Fruit fly (Drosophila melanogaster): ENCODE measurements around the gene Ag5r.
A peak's percentile ranks its signal among the peaks of the same experiment; 100 is the strongest.

Ag5r gene

DNA sequence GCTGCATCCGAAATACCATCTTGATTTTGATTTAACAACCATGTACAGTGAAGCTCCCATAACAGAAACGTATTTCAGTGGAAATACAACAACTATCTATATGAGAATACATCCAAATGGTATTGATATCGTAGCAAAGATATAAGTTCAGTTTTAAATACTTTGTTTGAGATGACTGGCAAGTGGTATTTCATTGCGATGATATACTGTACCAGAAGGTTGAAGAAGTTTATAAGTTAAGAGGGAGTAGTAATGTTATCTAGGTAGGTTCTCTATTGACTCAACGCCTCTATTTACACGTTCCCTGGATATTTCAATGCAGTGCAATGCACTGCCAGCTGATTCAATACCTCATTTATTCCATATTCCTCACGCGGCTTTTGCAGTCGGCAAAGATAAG, 19.3 kb upstream of the Ag5r start (continued):
- peak; percentile 29 for TF ChIP-seq CG10979 (tag; optimal IDR thresholded peaks at IDR 0.05)
- TF ChIP-seq sc (optimal IDR thresholded peaks at IDR 0.05): no peak
- peak; percentile 7 for TF ChIP-seq sc (GFP tag; optimal IDR thresholded peaks at IDR 0.05)
- peak; percentile 35 for TF ChIP-seq nmo (GFP tag; optimal IDR thresholded peaks at IDR 0.05)
- TF ChIP-seq az2 (GFP tag; optimal IDR thresholded peaks at IDR 0.05): no peak
- TF ChIP-seq phol (tag; optimal IDR thresholded peaks at IDR 0.05): peak; percentile 13
- TF ChIP-seq CG11504 (tag; optimal IDR thresholded peaks at IDR 0.05): peak; percentile 32
- 0 out of 3 replicates have a peak, but pooled peaks have one; percentile 9 for TF ChIP-seq dysf (GFP tag; IDR thresholded peaks at IDR 0.05)
- TF ChIP-seq CG7839 (tag; optimal IDR thresholded peaks at IDR 0.05): peak; percentile 38
- TF ChIP-seq rib (GFP tag; IDR thresholded peaks at IDR 0.05): no peak
- TF ChIP-seq gce (GFP tag; IDR thresholded peaks at IDR 0.05): 0 out of 3 replicates have a peak, but pooled peaks have one; percentile 17
- TF ChIP-seq Sox100B (GFP tag; optimal IDR thresholded peaks at IDR 0.05): peak; percentile 1
- TF ChIP-seq CG15601 (tag; optimal IDR thresholded peaks at IDR 0.05): peak; percentile 43
- TF ChIP-seq CG1603 (tag; optimal IDR thresholded peaks at IDR 0.05): peak; percentile 48
- TF ChIP-seq prd (optimal IDR thresholded peaks at IDR 0.05): no peak
- peak; percentile 24; the same call in 1 of the 3 replicates for TF ChIP-seq prd (GFP tag; IDR thresholded peaks at IDR 0.05)
- TF ChIP-seq CG14710 (tag; optimal IDR thresholded peaks at IDR 0.05): peak; percentile 7
- TF ChIP-seq CG12769 (tag; optimal IDR thresholded peaks at IDR 0.05): peak; percentile 4
- TF ChIP-seq fd64A (GFP tag; optimal IDR thresholded peaks at IDR 0.05): peak; percentile 13
- TF ChIP-seq ab (GFP tag; optimal IDR thresholded peaks at IDR 0.05): no peak
- TF ChIP-seq CG14667 (GFP tag; IDR thresholded peaks at IDR 0.05): 0 out of 2 replicates have a peak, but pooled peaks have one; percentile 32
- TF ChIP-seq ewg (GFP tag; optimal IDR thresholded peaks at IDR 0.05): peak; percentile 10
- peak; percentile 15 for TF ChIP-seq CG2678 (tag; optimal IDR thresholded peaks at IDR 0.05)
- TF ChIP-seq dmrt11E (tag; optimal IDR thresholded peaks at IDR 0.05): peak; percentile 28
- TF ChIP-seq CG30403 (GFP tag; optimal IDR thresholded peaks at IDR 0.05): no peak
- TF ChIP-seq HLH3B (GFP tag; IDR thresholded peaks at IDR 0.05): 0 out of 2 replicates have a peak, but pooled peaks have one; percentile 12
- peak; percentile 49 for TF ChIP-seq Blimp-1 (GFP tag; optimal IDR thresholded peaks at IDR 0.05)

DNA sequence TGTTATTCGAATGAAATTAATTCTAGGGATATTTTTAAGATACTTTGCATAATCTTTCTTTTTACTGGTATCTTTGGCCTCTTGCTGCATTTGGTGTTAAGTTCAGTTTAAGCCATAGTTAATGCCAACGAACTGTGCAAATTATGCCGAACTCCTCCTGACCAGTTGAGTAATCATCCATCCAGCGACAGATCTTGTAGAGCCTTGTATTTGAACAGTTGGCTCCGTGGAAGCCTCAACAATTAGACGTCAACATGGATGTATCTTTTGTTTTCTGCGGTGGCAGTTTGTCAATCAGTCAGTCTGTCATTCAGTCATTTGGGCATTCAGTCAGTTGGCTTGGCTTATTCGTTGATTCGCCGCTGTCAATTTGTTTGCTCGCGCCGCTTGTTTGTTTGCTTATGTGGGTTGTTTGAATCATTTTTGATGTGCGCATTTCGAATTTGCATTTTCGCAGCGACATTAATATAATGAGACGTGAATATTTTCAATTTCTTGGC, 16.3 kb upstream of the Ag5r start:
- TF ChIP-seq lab (GFP tag; optimal IDR thresholded peaks at IDR 0.05): peak; percentile 22
- TF ChIP-seq gro (GFP tag; optimal IDR thresholded peaks at IDR 0.05): no peak
- TF ChIP-seq Ets65A (GFP tag): no peak
- TF ChIP-seq Hmr (GFP tag; optimal IDR thresholded peaks at IDR 0.05): peak; percentile 18
- TF ChIP-seq sna (GFP tag; IDR thresholded peaks at IDR 0.05; ENCODE audit: partially characterized antibody): no peak
- no peak for TF ChIP-seq CG16779 (GFP tag; IDR thresholded peaks at IDR 0.05)
- TF ChIP-seq sd (tag; optimal IDR thresholded peaks at IDR 0.05): no peak
- TF ChIP-seq unpg (GFP tag; optimal IDR thresholded peaks at IDR 0.05): no peak
- TF ChIP-seq CG8281 (tag; optimal IDR thresholded peaks at IDR 0.05): peak; percentile 98
- no peak for TF ChIP-seq CG1792 (GFP tag; optimal IDR thresholded peaks at IDR 0.05)
- TF ChIP-seq ato (GFP tag; IDR thresholded peaks at IDR 0.05; ENCODE audit: partially characterized antibody): no peak
- TF ChIP-seq caup (GFP tag; optimal IDR thresholded peaks at IDR 0.05; ENCODE audit: severe bottlenecking): peak; percentile 10
- no peak for TF ChIP-seq Opbp (GFP tag; IDR thresholded peaks at IDR 0.05; ENCODE audit: partially characterized antibody)
- peak; percentile 36 for TF ChIP-seq CG18599 (GFP tag; optimal IDR thresholded peaks at IDR 0.05)
- no peak for TF ChIP-seq pb (GFP tag; optimal IDR thresholded peaks at IDR 0.05)
- TF ChIP-seq h (optimal IDR thresholded peaks at IDR 0.05): no peak
- TF ChIP-seq z (GFP tag; IDR thresholded peaks at IDR 0.05): no peak
- TF ChIP-seq CG3281 (GFP tag; optimal IDR thresholded peaks at IDR 0.05): peak; percentile 16
- no peak for TF ChIP-seq CG2129 (GFP tag; IDR thresholded peaks at IDR 0.05; ENCODE audit: partially characterized antibody)
- no peak for TF ChIP-seq CG10321 (GFP tag; IDR thresholded peaks at IDR 0.05)
